Fruit fly (Drosophila melanogaster) whole organism, adult: ENCODE data around the gene CG7299.

Experiments used
- CG12768 ChIP-seq: fragments of 200-800 bp; sonication (Bioruptor generic); optimal IDR thresholded peaks from 2 replicates; lab custom pipeline; 2017; ENCODE audit warnings: missing biosample characterization, missing genetic modification characterization, mild to moderate bottlenecking, moderate library complexity, missing genetic modification reagents
- CG14711 ChIP-seq: fragments of 200-800 bp; sonication (Bioruptor generic); optimal IDR thresholded peaks from 2 replicates; lab custom pipeline; 2018; ENCODE audit warnings: missing biosample characterization, mild to moderate bottlenecking, missing genetic modification characterization, moderate library complexity
- CG1620 ChIP-seq: fragments of 200-800 bp; sonication (Bioruptor generic); optimal IDR thresholded peaks from 2 replicates; lab custom pipeline; 2016; ENCODE audit warnings: missing biosample characterization, missing genetic modification characterization
- CG33017 ChIP-seq: fragments of 200-800 bp; sonication (Bioruptor generic); optimal IDR thresholded peaks from 2 replicates; lab custom pipeline; 2018; ENCODE audit warnings: missing biosample characterization, mild to moderate bottlenecking, missing genetic modification characterization, moderate library complexity
- CG5204 ChIP-seq: fragments of 200-800 bp; sonication (Bioruptor generic); optimal IDR thresholded peaks from 2 replicates; lab custom pipeline; 2016; ENCODE audit warnings: missing biosample characterization, missing genetic modification characterization
- CG7045 ChIP-seq: fragments of 200-800 bp; sonication (Bioruptor generic); optimal IDR thresholded peaks from 2 replicates; lab custom pipeline; 2017; ENCODE audit warnings: missing biosample characterization, mild to moderate bottlenecking, missing genetic modification characterization
- CG7101 ChIP-seq: fragments of 200-800 bp; sonication (Bioruptor generic); optimal IDR thresholded peaks from 2 replicates; lab custom pipeline; 2018; ENCODE audit warnings: missing biosample characterization, mild to moderate bottlenecking, missing genetic modification characterization, moderate library complexity
- Crg-1 ChIP-seq: fragments of 200-800 bp; sonication (Bioruptor generic); optimal IDR thresholded peaks from 2 replicates; lab custom pipeline; 2016; ENCODE audit warnings: missing biosample characterization, missing genetic modification characterization
- Hr96 ChIP-seq: fragments of 200-800 bp; sonication (Bioruptor generic); optimal IDR thresholded peaks from 2 replicates; lab custom pipeline; 2016; ENCODE audit warnings: missing biosample characterization, missing genetic modification characterization
- bab1 ChIP-seq: fragments of 200-800 bp; sonication (Bioruptor generic); optimal IDR thresholded peaks from 3 replicates; lab custom pipeline; 2019; ENCODE audit warnings: missing biosample characterization, mild to moderate bottlenecking, missing genetic modification characterization, moderate library complexity
- cic ChIP-seq: fragments of 200-800 bp; sonication (Bioruptor generic); optimal IDR thresholded peaks from 2 replicates; lab custom pipeline; 2017; ENCODE audit warnings: missing biosample characterization, mild to moderate bottlenecking, missing genetic modification characterization, moderate library complexity
- cnc ChIP-seq, 2 experiments: fragments of >200 bp; optimal IDR thresholded peaks; 2 replicates each; lab custom pipeline; 2017
- kay ChIP-seq: fragments of 200-800 bp; sonication (Bioruptor generic); peaks from one replicate; lab custom pipeline; 2016; ENCODE audit warnings: missing biosample characterization, missing genetic modification characterization, borderline replicate concordance
- ovo ChIP-seq: fragments of 200-800 bp; sonication (Bioruptor generic); optimal IDR thresholded peaks from 2 replicates; lab custom pipeline; 2016; ENCODE audit warnings: missing biosample characterization, missing genetic modification characterization
- pad ChIP-seq: fragments of 200-800 bp; sonication (Bioruptor generic); optimal IDR thresholded peaks from 3 replicates; lab custom pipeline; 2017; ENCODE audit warnings: missing biosample characterization, missing genetic modification characterization, mild to moderate bottlenecking, moderate library complexity, missing genetic modification reagents
- tj ChIP-seq: fragments of 200-800 bp; sonication (Bioruptor generic); optimal IDR thresholded peaks from 3 replicates; lab custom pipeline; 2017; ENCODE audit warnings: missing biosample characterization, mild to moderate bottlenecking, missing genetic modification characterization, moderate library complexity

CG7299 gene

DNA sequence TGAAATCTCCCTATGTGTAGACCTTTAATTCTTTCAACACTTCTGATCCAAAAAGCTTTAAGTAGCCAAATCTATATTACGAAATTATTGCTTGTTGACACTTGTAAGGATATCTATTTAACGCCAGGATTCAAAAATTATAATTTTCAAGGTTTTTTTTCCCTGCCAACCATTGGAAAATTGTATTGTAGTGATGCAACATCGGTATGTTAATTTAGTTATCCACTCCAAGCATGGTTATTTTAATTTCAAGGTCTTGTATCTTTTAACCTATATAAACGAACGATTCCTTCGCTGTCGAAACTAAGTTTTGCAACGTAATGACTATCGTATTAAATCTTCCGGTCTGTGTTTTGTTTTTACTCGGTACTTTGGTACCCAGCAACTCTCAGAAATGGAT is 38.1 kb downstream of the CG7299 start, which contains the start of gene CG17097:
TSS of gene CG17097 (plus strand) at position 301 of the 400 bp plus-strand sequence.
- TF ChIP-seq cic (GFP tag; lab: Kevin White, UChicago) = no peak
- TF ChIP-seq CG12768 (GFP tag; lab: Kevin White, UChicago) = no peak
- no peak for TF ChIP-seq Hr96 (GFP tag; lab: Kevin White, UChicago)
- TF ChIP-seq tj = no peak
- no peak for TF ChIP-seq bab1 (GFP tag; lab: Kevin White, UChicago)
- no peak for TF ChIP-seq pad (GFP tag; lab: Kevin White, UChicago)
- no peak for TF ChIP-seq Crg-1 (GFP tag; lab: Kevin White, UChicago)
- TF ChIP-seq CG5204 (GFP tag; lab: Kevin White, UChicago) = no peak
- TF ChIP-seq CG7045 (GFP tag; lab: Kevin White, UChicago) = no peak
- TF ChIP-seq CG14711 = no peak
- TF ChIP-seq ovo = no peak
- no peak for TF ChIP-seq CG33017 (tag; lab: Kevin White, UChicago)

DNA sequence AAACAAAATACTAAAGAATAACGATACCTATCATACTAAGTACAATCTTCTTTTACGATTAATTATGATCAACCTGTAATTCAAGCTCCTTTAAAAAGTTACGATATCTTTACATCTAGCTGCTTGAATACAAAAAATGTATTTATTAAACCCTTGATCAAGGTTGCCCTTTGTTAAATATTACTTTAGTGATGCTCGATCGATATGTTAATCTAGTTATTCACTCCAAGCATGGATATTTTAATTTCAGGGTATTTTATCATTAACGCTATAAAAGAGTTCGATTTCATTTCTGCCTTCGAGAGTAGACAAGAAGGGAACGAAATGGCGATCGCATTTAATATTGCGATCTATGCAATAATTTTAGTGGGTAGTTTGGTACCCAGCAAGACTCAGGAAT is 40.5 kb downstream of the CG7299 start, which contains the start of gene CG18284:
TSS of gene CG18284 (plus strand) at position 301 of the 400 bp plus-strand sequence.
- no peak for TF ChIP-seq tj

DNA sequence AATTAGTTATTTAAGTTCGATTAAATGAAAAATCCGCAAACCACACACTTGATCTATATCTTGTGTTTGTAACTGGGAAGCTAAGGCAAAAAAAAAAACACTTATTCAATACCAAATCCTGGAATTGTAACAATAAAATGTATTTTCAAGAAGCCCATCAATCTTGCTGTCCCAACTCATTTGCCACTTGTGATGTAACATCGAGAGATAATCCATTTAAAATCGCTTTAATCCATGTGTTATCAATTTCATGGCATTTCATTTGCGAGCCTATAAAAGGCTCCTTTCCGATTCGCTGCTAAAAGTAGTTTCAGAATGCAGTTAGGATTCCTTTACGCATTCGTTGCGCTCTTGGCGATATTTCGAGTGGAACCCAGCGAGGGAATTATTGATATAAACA is 44.6 kb downstream of the CG7299 start, which contains the start of gene CG31872:
TSS of gene CG31872 (plus strand) at position 301 of the 400 bp plus-strand sequence.
- TF ChIP-seq CG12768 (GFP tag; lab: Kevin White, UChicago) (no peak), kay (GFP tag; lab: Kevin White, UChicago) (no peak), CG1620 (GFP tag; lab: Kevin White, UChicago) (no peak), tj (no peak), bab1 (GFP tag; lab: Kevin White, UChicago) (no peak), pad (GFP tag; lab: Kevin White, UChicago) (no peak), CG7101 (tag; lab: Kevin White, UChicago) (no peak), cnc (optimal IDR thresholded peaks at IDR 0.05; lab: Kevin White, UChicago) (no peak)

DNA sequence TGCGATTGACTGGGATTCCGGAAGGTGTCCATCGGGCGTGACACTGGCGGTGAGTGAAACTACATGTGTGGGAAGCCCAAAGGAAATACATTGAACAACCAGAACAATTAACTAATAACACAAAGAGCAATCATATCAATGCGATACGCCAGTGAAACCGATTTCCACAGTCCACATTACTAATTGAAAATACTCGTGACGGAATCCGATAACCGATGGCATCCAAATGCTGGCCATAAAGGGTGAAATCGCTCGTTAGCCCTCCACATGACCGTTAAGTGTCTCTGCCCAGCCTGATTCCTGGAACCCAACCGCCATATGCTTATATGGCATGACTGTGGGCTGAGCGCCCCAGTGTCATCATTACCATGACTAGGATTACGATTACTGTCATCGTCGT is 45.8 kb downstream of the CG7299 start, which contains the start of gene CG7329:
TSS of gene CG7329 (minus strand) at position 101 of the 400 bp plus-strand sequence.
- no peak for TF ChIP-seq cic (GFP tag; lab: Kevin White, UChicago)
